Worm (Caenorhabditis elegans): Measurements from ENCODE around the gene sqv-8.

sqv-8 gene

DNA sequence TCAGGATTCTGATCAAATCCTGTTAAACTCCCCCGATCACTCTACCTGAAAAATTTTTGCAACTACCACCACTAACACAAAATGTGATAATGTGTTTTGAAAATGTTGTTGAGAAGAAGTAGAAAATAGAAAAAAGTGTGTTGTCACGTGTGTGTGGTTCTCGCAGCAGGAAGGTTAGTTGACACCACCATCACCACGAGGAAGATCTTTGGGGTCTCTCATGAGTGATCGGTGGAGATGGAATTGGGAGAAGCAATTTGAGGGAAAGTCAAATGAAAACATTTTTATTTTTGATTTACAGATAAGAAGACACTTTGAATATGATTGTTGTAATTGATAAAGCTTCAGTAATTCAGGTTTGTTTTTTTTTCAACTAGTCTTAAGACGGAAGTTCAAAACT, 45.1 kb upstream of the sqv-8 start:
- TF ChIP-seq elt-2 (tag; optimal IDR thresholded peaks at IDR 0.05) (peak; percentile 53), pha-4 (tag; optimal IDR thresholded peaks at IDR 0.05) (peak; percentile 16), nhr-67 (tag; optimal IDR thresholded peaks at IDR 0.05) (no peak), nhr-43 (tag; optimal IDR thresholded peaks at IDR 0.05; ENCODE audit: poor library complexity, severe bottlenecking) (peak; percentile 68), jun-1 (tag; optimal IDR thresholded peaks at IDR 0.05) (peak; percentile 41), nhr-25 (tag; optimal IDR thresholded peaks at IDR 0.05) (peak; percentile 69), fos-1 (tag; optimal IDR thresholded peaks at IDR 0.05) (no peak), ztf-11 (tag; optimal IDR thresholded peaks at IDR 0.05) (no peak), elt-1 (tag; optimal IDR thresholded peaks at IDR 0.05) (peak; percentile 83), lsy-12 (tag; optimal IDR thresholded peaks at IDR 0.05) (no peak), ceh-16 (tag; optimal IDR thresholded peaks at IDR 0.05) (no peak), ztf-4 (tag; optimal IDR thresholded peaks at IDR 0.05) (no peak), aly-2 (tag; optimal IDR thresholded peaks at IDR 0.05) (no peak), mdl-1 (tag; optimal IDR thresholded peaks at IDR 0.05) (peak; percentile 40), hmg-11 (tag; optimal IDR thresholded peaks at IDR 0.05) (no peak), eor-1 (tag; optimal IDR thresholded peaks at IDR 0.05) (no peak), ZK546.5 (tag; optimal IDR thresholded peaks at IDR 0.05) (no peak), ceh-28 (tag; optimal IDR thresholded peaks at IDR 0.05) (no peak), zag-1 (tag; optimal IDR thresholded peaks at IDR 0.05) (no peak), mml-1 (tag; optimal IDR thresholded peaks at IDR 0.05) (no peak), ama-1 (optimal IDR thresholded peaks at IDR 0.05) (peak; percentile 77), nhr-23 (tag; optimal IDR thresholded peaks at IDR 0.05) (peak; percentile 77), egl-27 (tag; optimal IDR thresholded peaks at IDR 0.05) (no peak), pqm-1 (tag; optimal IDR thresholded peaks at IDR 0.05) (peak; percentile 45), nhr-12 (tag; optimal IDR thresholded peaks at IDR 0.05) (no peak), egl-5 (tag; optimal IDR thresholded peaks at IDR 0.05) (no peak), nfya-1 (tag; optimal IDR thresholded peaks at IDR 0.05; ENCODE audit: insufficient read depth) (peak; percentile 26), fkh-10 (GFP tag; optimal IDR thresholded peaks at IDR 0.05) (no peak), ceh-82 (tag; optimal IDR thresholded peaks at IDR 0.05) (no peak), lin-15B (tag; optimal IDR thresholded peaks at IDR 0.05) (no peak), nhr-11 (tag; optimal IDR thresholded peaks at IDR 0.05) (peak; percentile 79), nhr-76 (tag; optimal IDR thresholded peaks at IDR 0.05) (no peak)

- TF ChIP-seq nhr-25 (tag; optimal IDR thresholded peaks at IDR 0.05) (no peak), elt-2 (tag; optimal IDR thresholded peaks at IDR 0.05) (no peak), ama-1 (optimal IDR thresholded peaks at IDR 0.05) (peak; percentile 12), lin-39 (tag; optimal IDR thresholded peaks at IDR 0.05) (no peak), elt-1 (tag; optimal IDR thresholded peaks at IDR 0.05) (no peak), nhr-11 (tag; optimal IDR thresholded peaks at IDR 0.05) (peak; percentile 34), nhr-23 (tag; optimal IDR thresholded peaks at IDR 0.05) (peak; percentile 44)
Measured at ce11 chrII:9602566-9602965, 44.2 kb upstream of the sqv-8 start.

- peak; percentile 86 for TF ChIP-seq lsy-12 (tag; optimal IDR thresholded peaks at IDR 0.05)
- peak; percentile 100 for TF ChIP-seq mdl-1 (tag; optimal IDR thresholded peaks at IDR 0.05)
- TF ChIP-seq ceh-9 (tag; optimal IDR thresholded peaks at IDR 0.05) = no peak
- TF ChIP-seq ama-1 (optimal IDR thresholded peaks at IDR 0.05) = peak; percentile 75
- peak; percentile 86 for TF ChIP-seq skn-1 (tag; optimal IDR thresholded peaks at IDR 0.05)
- peak; percentile 69 for TF ChIP-seq mml-1 (tag; optimal IDR thresholded peaks at IDR 0.05)
- peak; percentile 75 for TF ChIP-seq ztf-4 (tag; optimal IDR thresholded peaks at IDR 0.05)
- TF ChIP-seq fkh-10 (GFP tag; optimal IDR thresholded peaks at IDR 0.05) = no peak
- TF ChIP-seq pqm-1 (tag; optimal IDR thresholded peaks at IDR 0.05) = peak; percentile 98
- TF ChIP-seq nhr-76 (tag; optimal IDR thresholded peaks at IDR 0.05) = peak; percentile 67
- TF ChIP-seq R02D3.7 (tag; optimal IDR thresholded peaks at IDR 0.05) = peak; percentile 52
- peak; percentile 94 for TF ChIP-seq nfya-1 (tag; optimal IDR thresholded peaks at IDR 0.05; ENCODE audit: insufficient read depth)
- TF ChIP-seq nhr-23 (tag; optimal IDR thresholded peaks at IDR 0.05) = peak; percentile 96
- peak; percentile 73 for TF ChIP-seq elt-1 (tag; optimal IDR thresholded peaks at IDR 0.05)
- peak; percentile 92 for TF ChIP-seq egl-5 (tag; optimal IDR thresholded peaks at IDR 0.05)
- peak; percentile 99 for TF ChIP-seq pha-4 (tag; optimal IDR thresholded peaks at IDR 0.05)
- peak; percentile 41 for TF ChIP-seq egl-27 (tag; optimal IDR thresholded peaks at IDR 0.05)
- no peak for TF ChIP-seq nhr-12 (tag; optimal IDR thresholded peaks at IDR 0.05)
- peak; percentile 97 for TF ChIP-seq nhr-25 (tag; optimal IDR thresholded peaks at IDR 0.05)
- no peak for TF ChIP-seq nhr-77 (tag; optimal IDR thresholded peaks at IDR 0.05)
- TF ChIP-seq tbx-2 (tag; optimal IDR thresholded peaks at IDR 0.05) = peak; percentile 74
- peak; percentile 88 for TF ChIP-seq fkh-2 (tag; optimal IDR thresholded peaks at IDR 0.05)
- no peak for TF ChIP-seq eor-1 (tag; optimal IDR thresholded peaks at IDR 0.05)
- TF ChIP-seq hmg-11 (tag; optimal IDR thresholded peaks at IDR 0.05) = peak; percentile 87
- peak; percentile 91 for TF ChIP-seq unc-62 (GFP tag; optimal IDR thresholded peaks at IDR 0.05)
- no peak for TF ChIP-seq sea-2 (GFP tag; optimal IDR thresholded peaks at IDR 0.05)
- peak in 2 of 3 experiments; percentile 9 to 91 for TF ChIP-seq elt-3 (tag; optimal IDR thresholded peaks at IDR 0.05)
- peak; percentile 98 for TF ChIP-seq nhr-11 (tag; optimal IDR thresholded peaks at IDR 0.05)
- TF ChIP-seq lin-39 (tag; optimal IDR thresholded peaks at IDR 0.05) = peak; percentile 86
- peak; percentile 97 for TF ChIP-seq nhr-43 (tag; optimal IDR thresholded peaks at IDR 0.05; ENCODE audit: poor library complexity, severe bottlenecking)
- no peak for TF ChIP-seq ztf-11 (tag; optimal IDR thresholded peaks at IDR 0.05)
- peak; percentile 81 for TF ChIP-seq ceh-28 (tag; optimal IDR thresholded peaks at IDR 0.05)
- no peak for TF ChIP-seq ceh-16 (tag; optimal IDR thresholded peaks at IDR 0.05)
- TF ChIP-seq nhr-67 (tag; optimal IDR thresholded peaks at IDR 0.05) = no peak
- TF ChIP-seq jun-1 (tag; optimal IDR thresholded peaks at IDR 0.05) = peak; percentile 97
- peak; percentile 91 for TF ChIP-seq elt-2 (tag; optimal IDR thresholded peaks at IDR 0.05)
- TF ChIP-seq nhr-28 (tag; optimal IDR thresholded peaks at IDR 0.05) = no peak
- TF ChIP-seq daf-12 (tag; optimal IDR thresholded peaks at IDR 0.05) = peak; percentile 10
- TF ChIP-seq ceh-82 (tag; optimal IDR thresholded peaks at IDR 0.05) = no peak
- no peak for TF ChIP-seq ZK546.5 (tag; optimal IDR thresholded peaks at IDR 0.05)
Measured at ce11 chrII:9603419-9603818, 43.4 kb upstream of the sqv-8 start.

Measured in whole organism, L3 larva.